Worm (Caenorhabditis elegans) whole organism, late embryonic: ENCODE results near the gene Y76B12C.3.

ENCODE experiments used
- C38D4.7 ChIP-seq: fragments of 200-800 bp; sonication (Bioruptor generic); optimal IDR thresholded peaks from 2 replicates; lab custom pipeline; 2018; ENCODE audit warnings: mild to moderate bottlenecking, missing genetic modification characterization, moderate library complexity, missing compliant biosample characterization
- ama-1 ChIP-seq: fragments of 150-350 bp; optimal IDR thresholded peaks from 2 replicates; lab custom pipeline; 2014
- ceh-48 ChIP-seq: sonication (generic microtip); optimal IDR thresholded peaks from 2 replicates; lab custom pipeline; 2016; ENCODE audit warnings: missing genetic modification characterization, inconsistent platforms, missing compliant biosample characterization
- ets-4 ChIP-seq: sonication (generic microtip); optimal IDR thresholded peaks from 2 replicates; lab custom pipeline; 2016; ENCODE audit warnings: missing genetic modification characterization, missing compliant biosample characterization
- fkh-10 ChIP-seq: fragments of 150-350 bp; optimal IDR thresholded peaks from 2 replicates; lab custom pipeline; 2014; ENCODE audit warnings: missing biosample characterization, missing genetic modification reagents, missing genetic modification characterization

ce11 chrIV:1924178-1924577 is 49.3 kb upstream of the Y76B12C.3 start:
- no peak for TF ChIP-seq ama-1
- TF ChIP-seq ets-4 (tag; lab: Kevin White, UChicago), result no peak
- no peak for TF ChIP-seq ceh-48 (tag; lab: Kevin White, UChicago)
- no peak for TF ChIP-seq C38D4.7 (GFP tag; lab: Kevin White, UChicago)
- no peak for TF ChIP-seq fkh-10 (GFP tag; lab: Kevin White, UChicago)
